Fruit fly (Drosophila melanogaster) whole organism, embryonic: ENCODE data around the gene CG18577.

Experiments
- B-H2 ChIP-seq: fragments of 200-800 bp; sonication (Bioruptor generic); optimal IDR thresholded peaks from 2 replicates; lab custom pipeline; 2018; ENCODE audit warnings: missing biosample characterization, mild to moderate bottlenecking, missing genetic modification characterization
- CG10654 ChIP-seq: fragments of 200-800 bp; sonication (Bioruptor generic); optimal IDR thresholded peaks from 2 replicates; lab custom pipeline; 2016; ENCODE audit warnings: missing biosample characterization, missing genetic modification characterization
- CG11456 ChIP-seq: fragments of 200-800 bp; sonication (Bioruptor generic); IDR thresholded peaks from 3 replicates; pipeline ENCODE4 v1.3.6; 2022; ENCODE audit warnings: missing biosample characterization, missing genetic modification characterization
- CG13296 ChIP-seq: fragments of 200-800 bp; sonication (Bioruptor generic); optimal IDR thresholded peaks from 3 replicates; lab custom pipeline; 2018; ENCODE audit warnings: missing biosample characterization, mild to moderate bottlenecking, missing genetic modification characterization
- CG1647 ChIP-seq: fragments of 200-800 bp; sonication (Bioruptor generic); optimal IDR thresholded peaks from 3 replicates; lab custom pipeline; 2016; ENCODE audit warnings: missing biosample characterization, missing genetic modification characterization
- CG16779 ChIP-seq: fragments of 200-800 bp; sonication (Bioruptor generic); IDR thresholded peaks from 2 replicates; pipeline ENCODE4 v1.3.6; 2022; ENCODE audit warnings: missing biosample characterization, missing genetic modification characterization
- CG16813 ChIP-seq: fragments of 200-800 bp; sonication (Bioruptor generic); IDR thresholded peaks from 3 replicates; pipeline ENCODE4 v1.3.6; 2022; ENCODE audit warnings: missing biosample characterization, missing genetic modification characterization; ENCODE audit not compliant: partially characterized antibody
- CG2202 ChIP-seq: fragments of 200-800 bp; sonication (Bioruptor generic); optimal IDR thresholded peaks from 2 replicates; lab custom pipeline; 2018; ENCODE audit warnings: missing biosample characterization, mild to moderate bottlenecking, missing genetic modification characterization
- CG31224 ChIP-seq: fragments of 200-800 bp; sonication (Bioruptor generic); IDR thresholded peaks from 2 replicates; pipeline ENCODE4 v1.3.6; 2022; ENCODE audit warnings: missing biosample characterization, missing genetic modification characterization
- CG3163 ChIP-seq: fragments of 200-800 bp; sonication (Bioruptor generic); optimal IDR thresholded peaks from 3 replicates; lab custom pipeline; 2016; ENCODE audit warnings: missing biosample characterization, missing genetic modification characterization
- CG4328 ChIP-seq: fragments of 200-800 bp; sonication (Bioruptor generic); optimal IDR thresholded peaks from 3 replicates; lab custom pipeline; 2017; ENCODE audit warnings: missing biosample characterization, missing genetic modification reagents, missing genetic modification characterization
- CG6683 ChIP-seq: fragments of 200-800 bp; sonication (Bioruptor generic); optimal IDR thresholded peaks from 2 replicates; lab custom pipeline; 2017; ENCODE audit warnings: missing biosample characterization, mild to moderate bottlenecking, missing genetic modification characterization, missing genetic modification reagents
- CG6854 ChIP-seq: fragments of 200-800 bp; sonication (Bioruptor generic); optimal IDR thresholded peaks from 3 replicates; lab custom pipeline; 2017; ENCODE audit warnings: missing biosample characterization, mild to moderate bottlenecking, missing genetic modification characterization
- CG7271 ChIP-seq: fragments of 200-800 bp; sonication (Bioruptor generic); optimal IDR thresholded peaks from 2 replicates; lab custom pipeline; 2018; ENCODE audit warnings: missing biosample characterization, mild to moderate bottlenecking, missing genetic modification characterization, moderate library complexity
- CG7987 ChIP-seq: fragments of 200-800 bp; sonication (Bioruptor generic); optimal IDR thresholded peaks from 2 replicates; lab custom pipeline; 2018; ENCODE audit warnings: missing biosample characterization, mild to moderate bottlenecking, missing genetic modification characterization, moderate library complexity
- CG8281 ChIP-seq: fragments of 200-800 bp; sonication (Bioruptor generic); optimal IDR thresholded peaks from 2 replicates; lab custom pipeline; 2018; ENCODE audit warnings: missing biosample characterization, mild to moderate bottlenecking, missing genetic modification characterization, moderate library complexity
- CG8765 ChIP-seq: fragments of 200-800 bp; sonication (Bioruptor generic); IDR thresholded peaks from 2 replicates; pipeline ENCODE4 v1.3.6; 2022; ENCODE audit warnings: missing biosample characterization, missing genetic modification characterization
- CG8944 ChIP-seq: fragments of 200-800 bp; sonication (Bioruptor generic); optimal IDR thresholded peaks from 3 replicates; lab custom pipeline; 2016; ENCODE audit warnings: missing biosample characterization, missing genetic modification characterization
- CG9609 ChIP-seq: fragments of 200-800 bp; sonication (Bioruptor generic); optimal IDR thresholded peaks from 3 replicates; lab custom pipeline; 2016; ENCODE audit warnings: missing biosample characterization, missing genetic modification characterization
- CoRest ChIP-seq: fragments of 200-800 bp; sonication (Bioruptor generic); optimal IDR thresholded peaks from 3 replicates; lab custom pipeline; 2018; ENCODE audit warnings: missing biosample characterization, mild to moderate bottlenecking, missing genetic modification characterization, moderate library complexity
- Dek ChIP-seq: fragments of 200-800 bp; sonication (Bioruptor generic); optimal IDR thresholded peaks from 3 replicates; lab custom pipeline; 2019; ENCODE audit warnings: missing biosample characterization, mild to moderate bottlenecking, missing genetic modification characterization, moderate library complexity
- Dp ChIP-seq: fragments of 200-800 bp; sonication (Bioruptor generic); optimal IDR thresholded peaks from 2 replicates; lab custom pipeline; 2018; ENCODE audit warnings: missing biosample characterization, mild to moderate bottlenecking, missing genetic modification characterization, moderate library complexity
- E2f2 ChIP-seq: fragments of 200-800 bp; sonication (Bioruptor generic); IDR thresholded peaks from 2 replicates; pipeline ENCODE4 v1.3.6; 2022; ENCODE audit warnings: missing biosample characterization, missing genetic modification characterization
- ERR ChIP-seq: fragments of 200-800 bp; sonication (Bioruptor generic); optimal IDR thresholded peaks from 2 replicates; lab custom pipeline; 2016; ENCODE audit warnings: missing biosample characterization, missing genetic modification characterization
- Ets97D ChIP-seq: fragments of 200-800 bp; sonication (Bioruptor generic); optimal IDR thresholded peaks from 3 replicates; lab custom pipeline; 2016; ENCODE audit warnings: missing biosample characterization, missing genetic modification characterization
- Fer1 ChIP-seq: fragments of 200-800 bp; sonication (Bioruptor generic); optimal IDR thresholded peaks from 2 replicates; lab custom pipeline; 2017; ENCODE audit warnings: missing biosample characterization, mild to moderate bottlenecking, missing genetic modification characterization
- Gsc ChIP-seq: fragments of 200-800 bp; sonication (Bioruptor generic); IDR thresholded peaks from 2 replicates; pipeline ENCODE4 v1.3.6; 2022; ENCODE audit warnings: missing biosample characterization, missing genetic modification characterization
- Hey ChIP-seq: fragments of 200-800 bp; sonication (Bioruptor generic); optimal IDR thresholded peaks from 3 replicates; lab custom pipeline; 2018; ENCODE audit warnings: missing biosample characterization, mild to moderate bottlenecking, missing genetic modification characterization
- HmgZ ChIP-seq: fragments of 200-800 bp; sonication (Bioruptor generic); optimal IDR thresholded peaks from 2 replicates; lab custom pipeline; 2018; ENCODE audit warnings: missing biosample characterization, mild to moderate bottlenecking, missing genetic modification characterization
- Oli ChIP-seq: fragments of 200-800 bp; sonication (Bioruptor generic); optimal IDR thresholded peaks from 2 replicates; lab custom pipeline; 2018; ENCODE audit warnings: missing biosample characterization, mild to moderate bottlenecking, missing genetic modification characterization, moderate library complexity
- Xbp1 ChIP-seq: fragments of 200-800 bp; sonication (Bioruptor generic); optimal IDR thresholded peaks from 3 replicates; lab custom pipeline; 2016; ENCODE audit warnings: missing biosample characterization, mild to moderate bottlenecking, missing genetic modification characterization
- abd-A ChIP-seq: fragments of 200-800 bp; sonication (Bioruptor generic); optimal IDR thresholded peaks from 3 replicates; lab custom pipeline; 2019; ENCODE audit warnings: missing biosample characterization, mild to moderate bottlenecking, missing genetic modification characterization, moderate library complexity
- bcd ChIP-seq: fragments of 200-800 bp; sonication (Bioruptor generic); optimal IDR thresholded peaks from 2 replicates; lab custom pipeline; 2017; ENCODE audit warnings: missing biosample characterization, mild to moderate bottlenecking, missing genetic modification characterization
- chinmo ChIP-seq: fragments of 200-800 bp; sonication (Bioruptor generic); IDR thresholded peaks from 4 replicates; pipeline ENCODE4 v1.3.6; 2022; ENCODE audit warnings: missing biosample characterization, missing genetic modification characterization; ENCODE audit not compliant: partially characterized antibody
- chn ChIP-seq: fragments of 200-800 bp; sonication (Bioruptor generic); optimal IDR thresholded peaks from 2 replicates; lab custom pipeline; 2016; ENCODE audit warnings: missing biosample characterization, missing genetic modification characterization
- da ChIP-seq: fragments of 200-800 bp; sonication (Bioruptor generic); optimal IDR thresholded peaks from 2 replicates; lab custom pipeline; 2016; ENCODE audit warnings: missing biosample characterization, missing genetic modification characterization
- dmrt99B ChIP-seq: fragments of 200-800 bp; sonication (Bioruptor generic); optimal IDR thresholded peaks from 2 replicates; lab custom pipeline; 2018; ENCODE audit warnings: missing biosample characterization, mild to moderate bottlenecking, missing genetic modification characterization, moderate library complexity
- exex ChIP-seq: fragments of 200-800 bp; sonication (Bioruptor generic); optimal IDR thresholded peaks from 4 replicates; lab custom pipeline; 2018; ENCODE audit warnings: missing biosample characterization, mild to moderate bottlenecking, missing genetic modification characterization, moderate library complexity
- ftz-f1 ChIP-seq: fragments of 200-800 bp; sonication (Bioruptor generic); optimal IDR thresholded peaks from 2 replicates; lab custom pipeline; 2016; ENCODE audit warnings: missing biosample characterization, missing genetic modification characterization
- gt ChIP-seq: fragments of 200-800 bp; sonication (Bioruptor generic); IDR thresholded peaks from 2 replicates; pipeline ENCODE4 v1.3.6; 2022; ENCODE audit warnings: missing biosample characterization, missing genetic modification characterization
- hbn ChIP-seq: fragments of 200-800 bp; sonication (Bioruptor generic); IDR thresholded peaks from 2 replicates; pipeline ENCODE4 v1.3.6; 2022; ENCODE audit warnings: missing biosample characterization, missing genetic modification characterization; ENCODE audit not compliant: partially characterized antibody
- hth ChIP-seq: fragments of >200 bp; optimal IDR thresholded peaks from 2 replicates; lab custom pipeline; 2017; ENCODE audit warnings: inconsistent platforms
- kay ChIP-seq: fragments of 200-800 bp; sonication (Bioruptor generic); optimal IDR thresholded peaks from 2 replicates; lab custom pipeline; 2016; ENCODE audit warnings: missing biosample characterization, missing genetic modification characterization
- ken ChIP-seq: fragments of 200-800 bp; sonication (Bioruptor generic); IDR thresholded peaks from 3 replicates; pipeline ENCODE4 v1.3.6; 2022; ENCODE audit warnings: missing biosample characterization, missing genetic modification characterization
- sd ChIP-seq: fragments of 200-800 bp; sonication (Bioruptor generic); optimal IDR thresholded peaks from 3 replicates; lab custom pipeline; 2018; ENCODE audit warnings: missing biosample characterization, mild to moderate bottlenecking, missing genetic modification characterization, moderate library complexity
- sens ChIP-seq: fragments of 200-800 bp; sonication (Bioruptor generic); peaks from one replicate; lab custom pipeline; 2016; ENCODE audit warnings: missing biosample characterization, missing genetic modification characterization
- seq ChIP-seq: fragments of 200-800 bp; sonication (Bioruptor generic); IDR thresholded peaks from 2 replicates; pipeline ENCODE4 v1.3.6; 2022; ENCODE audit warnings: missing biosample characterization, missing genetic modification characterization
- sisA ChIP-seq: fragments of 200-800 bp; sonication (Bioruptor generic); IDR thresholded peaks from 2 replicates; pipeline ENCODE4 v1.3.6; 2022; ENCODE audit warnings: missing biosample characterization, missing genetic modification characterization
- sug ChIP-seq: fragments of 200-800 bp; optimal IDR thresholded peaks from 2 replicates; lab custom pipeline; 2019; ENCODE audit warnings: missing biosample characterization, mild to moderate bottlenecking, missing genetic modification characterization, moderate library complexity
- tx ChIP-seq: fragments of 200-800 bp; sonication (Bioruptor generic); optimal IDR thresholded peaks from 2 replicates; lab custom pipeline; 2016; ENCODE audit warnings: missing biosample characterization, missing genetic modification characterization
- vvl ChIP-seq: fragments of 200-800 bp; sonication (Bioruptor generic); IDR thresholded peaks from 2 replicates; pipeline ENCODE4 v1.3.6; 2022; ENCODE audit warnings: missing biosample characterization, missing genetic modification characterization

The CG18577 gene

dm6 chr3R:11172460-11173168 is 23.3 kb upstream of the CG18577 start, which contains the start of gene Ugt35A1 (continued):
- no peak for TF ChIP-seq ken (GFP tag; lab: Robert Waterston, UW)
- no peak for TF ChIP-seq CG1647 (GFP tag; lab: Kevin White, UChicago)
- TF ChIP-seq chn (GFP tag; lab: Kevin White, UChicago) = no peak
- no peak for TF ChIP-seq Dp
- TF ChIP-seq sug (tag; lab: Kevin White, UChicago) = peak; percentile 28
- no peak for TF ChIP-seq CG8765 (GFP tag; lab: Robert Waterston, UW)
- TF ChIP-seq CG10654 (GFP tag; lab: Kevin White, UChicago) = no peak
- no peak for TF ChIP-seq CG11456 (GFP tag; lab: Robert Waterston, UW)
- TF ChIP-seq CG16813 (GFP tag; lab: Robert Waterston, UW) = no peak
- no peak for TF ChIP-seq da (GFP tag; lab: Kevin White, UChicago)
- TF ChIP-seq CG3163 = peak; percentile 77
- no peak for TF ChIP-seq CG8281 (tag; lab: Kevin White, UChicago)
- TF ChIP-seq B-H2 (GFP tag; lab: Kevin White, UChicago) = no peak
- no peak for TF ChIP-seq Oli (tag; lab: Kevin White, UChicago)
- TF ChIP-seq CG6683 (GFP tag; lab: Kevin White, UChicago) = no peak
- no peak for TF ChIP-seq abd-A (tag; lab: Kevin White, UChicago)
- TF ChIP-seq CG8944 (GFP tag; lab: Kevin White, UChicago) = no peak
- no peak for TF ChIP-seq CG7271
- no peak for TF ChIP-seq Fer1 (GFP tag; lab: Kevin White, UChicago)
- TF ChIP-seq seq (GFP tag; lab: Robert Waterston, UW) = no peak
- TF ChIP-seq E2f2 (GFP tag; lab: Robert Waterston, UW) = no peak
- no peak for TF ChIP-seq CG16779
- no peak for TF ChIP-seq Dek (tag; lab: Kevin White, UChicago)
- TF ChIP-seq tx (GFP tag; lab: Kevin White, UChicago) = no peak
- no peak for TF ChIP-seq vvl (GFP tag; lab: Robert Waterston, UW)
- no peak for TF ChIP-seq CoRest
- no peak for TF ChIP-seq Gsc (GFP tag; lab: Robert Waterston, UW)
- no peak for TF ChIP-seq dmrt99B (tag; lab: Kevin White, UChicago)
- TF ChIP-seq CG2202 (tag; lab: Kevin White, UChicago) = no peak
- no peak for TF ChIP-seq hth (lab: Kevin White, UChicago)
- no peak for TF ChIP-seq Hey (tag; lab: Kevin White, UChicago)
- no peak for TF ChIP-seq CG31224 (GFP tag; lab: Robert Waterston, UW)
- peak; percentile 66 for TF ChIP-seq sd (tag; lab: Kevin White, UChicago)
- TF ChIP-seq Xbp1 = no peak
- no peak for TF ChIP-seq HmgZ (tag; lab: Kevin White, UChicago)
- TF ChIP-seq sens (GFP tag; lab: Kevin White, UChicago) = peak; percentile 13
- no peak for TF ChIP-seq CG4328 (GFP tag; lab: Kevin White, UChicago)
- peak; percentile 10 for TF ChIP-seq CG13296
- TF ChIP-seq hbn = no peak
- TF ChIP-seq kay (GFP tag; lab: Kevin White, UChicago) = no peak
- TF ChIP-seq CG6854 = no peak
- no peak for TF ChIP-seq CG9609 (GFP tag; lab: Kevin White, UChicago)
- no peak for TF ChIP-seq Ets97D (GFP tag; lab: Kevin White, UChicago)
- TF ChIP-seq exex = peak; percentile 91
- no peak for TF ChIP-seq sisA
- TF ChIP-seq ERR (GFP tag; lab: Kevin White, UChicago) = no peak
- 0 out of 4 replicates have a peak, but pooled peaks have one; percentile 76 for TF ChIP-seq chinmo (GFP tag; lab: Robert Waterston, UW)
- TF ChIP-seq gt = no peak
- no peak for TF ChIP-seq ftz-f1
- TF ChIP-seq bcd = no peak
- no peak for TF ChIP-seq CG7987 (GFP tag; lab: Kevin White, UChicago)
